Worm (Caenorhabditis elegans): ENCODE measurements around the gene dhs-11.

ce11 chrIII:10653479-10653878 is 10.8 kb upstream of the dhs-11 start:
- TF ChIP-seq ztf-11 (tag; optimal IDR thresholded peaks at IDR 0.05) (no peak), Y75B8A.6 (GFP tag; IDR thresholded peaks at IDR 0.05) (no peak), unc-130 (GFP tag; optimal IDR thresholded peaks at IDR 0.05) (no peak), ceh-28 (tag; optimal IDR thresholded peaks at IDR 0.05) (no peak), F44E2.7 (GFP tag; IDR thresholded peaks at IDR 0.05) (no peak)
